Worm (Caenorhabditis elegans): ENCODE data around the gene eif-2Bepsilon.

- TF ChIP-seq unc-62 (GFP tag; optimal IDR thresholded peaks at IDR 0.05), result no peak
- TF ChIP-seq nhr-76 (tag; optimal IDR thresholded peaks at IDR 0.05), result no peak
- TF ChIP-seq M03D4.4 (tag; optimal IDR thresholded peaks at IDR 0.05), result no peak
- no peak for TF ChIP-seq snpc-4 (tag; optimal IDR thresholded peaks at IDR 0.05)
- TF ChIP-seq ztf-11 (tag; optimal IDR thresholded peaks at IDR 0.05), result no peak
- no peak for TF ChIP-seq hlh-1 (tag; optimal IDR thresholded peaks at IDR 0.05)
- no peak for TF ChIP-seq unc-120 (tag; optimal IDR thresholded peaks at IDR 0.05; ENCODE audit: poor library complexity, severe bottlenecking)
- no peak for TF ChIP-seq blmp-1 (tag; optimal IDR thresholded peaks at IDR 0.05)
- TF ChIP-seq nhr-28 (tag; optimal IDR thresholded peaks at IDR 0.05), result no peak
Measured at ce11 chrII:8646437-8646836, 15.2 kb upstream of the eif-2Bepsilon start.

Measured in whole organism, mixed stage, embryonic.